Fruit fly (Drosophila melanogaster): ENCODE results near the gene MED17.

DNA sequence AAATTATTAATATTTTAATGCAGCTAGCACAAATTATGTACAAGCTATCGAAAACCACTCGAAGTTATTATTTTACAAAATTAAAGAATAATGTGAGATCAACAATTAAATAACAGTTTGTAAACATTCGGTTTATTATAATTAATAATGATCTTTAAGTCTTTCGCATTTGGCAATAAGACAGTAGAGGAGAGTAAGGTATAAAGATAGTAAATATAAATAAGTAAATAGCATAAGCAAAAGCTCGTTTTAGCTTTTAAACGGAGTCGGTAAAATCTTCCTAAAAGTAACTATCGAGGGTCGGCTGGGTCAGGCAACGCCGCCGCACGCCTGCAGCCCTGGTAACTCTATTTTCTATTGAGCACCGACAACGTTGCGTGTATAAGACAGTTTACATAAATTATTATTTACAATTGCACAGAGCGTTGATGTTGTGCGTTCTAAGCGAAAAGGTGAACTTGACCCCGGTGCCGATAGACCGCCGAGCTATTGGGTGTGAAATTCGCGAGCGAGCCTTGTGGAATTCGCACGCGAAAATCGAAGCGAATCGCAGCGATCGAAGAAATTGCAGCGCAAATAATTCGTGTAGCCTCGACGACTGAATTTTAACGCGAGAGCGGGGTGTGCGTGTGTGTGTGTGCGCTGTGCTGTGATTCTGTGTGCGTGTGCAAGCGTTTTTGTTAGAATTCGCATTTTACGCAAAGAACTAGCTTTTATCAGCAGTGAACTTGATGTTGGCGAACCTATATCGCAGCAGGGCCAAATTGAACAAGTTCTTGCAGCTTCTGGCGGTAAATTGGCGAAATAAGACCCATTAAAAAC is 21.2 kb upstream of the MED17 start, which contains the start of gene wrd:
- TF ChIP-seq usp (GFP tag; optimal IDR thresholded peaks at IDR 0.05) (no peak), pan (optimal IDR thresholded peaks at IDR 0.05) (no peak)
